Worm (Caenorhabditis elegans): ENCODE results near the gene flp-1.

- no peak for TF ChIP-seq lag-1 (GFP tag; IDR thresholded peaks at IDR 0.05)
- no peak for TF ChIP-seq hrde-1 (tag; optimal IDR thresholded peaks at IDR 0.05; ENCODE audit: borderline replicate concordance)
- no peak for TF ChIP-seq egl-18 (GFP tag; IDR thresholded peaks at IDR 0.05)
Observed at ce11 chrIV:9100835-9101234, 43.7 kb upstream of the flp-1 start.
